Fruit fly (Drosophila melanogaster) whole organism, adult: Measurements from ENCODE around the gene RanGAP.

ENCODE experiments used
- CG11617 ChIP-seq: fragments of 200-800 bp; sonication (Bioruptor generic); optimal IDR thresholded peaks from 2 replicates; lab custom pipeline; 2017; ENCODE audit warnings: mild to moderate bottlenecking, missing biosample characterization, missing genetic modification reagents, missing genetic modification characterization
- CG12768 ChIP-seq: fragments of 200-800 bp; sonication (Bioruptor generic); optimal IDR thresholded peaks from 2 replicates; lab custom pipeline; 2017; ENCODE audit warnings: missing biosample characterization, missing genetic modification characterization, mild to moderate bottlenecking, moderate library complexity, missing genetic modification reagents
- CG14711 ChIP-seq: fragments of 200-800 bp; sonication (Bioruptor generic); optimal IDR thresholded peaks from 2 replicates; lab custom pipeline; 2018; ENCODE audit warnings: missing biosample characterization, mild to moderate bottlenecking, missing genetic modification characterization, moderate library complexity
- CG1620 ChIP-seq: fragments of 200-800 bp; sonication (Bioruptor generic); optimal IDR thresholded peaks from 2 replicates; lab custom pipeline; 2016; ENCODE audit warnings: missing biosample characterization, missing genetic modification characterization
- CG33017 ChIP-seq: fragments of 200-800 bp; sonication (Bioruptor generic); optimal IDR thresholded peaks from 2 replicates; lab custom pipeline; 2018; ENCODE audit warnings: missing biosample characterization, mild to moderate bottlenecking, missing genetic modification characterization, moderate library complexity
- CG5204 ChIP-seq: fragments of 200-800 bp; sonication (Bioruptor generic); optimal IDR thresholded peaks from 2 replicates; lab custom pipeline; 2016; ENCODE audit warnings: missing biosample characterization, missing genetic modification characterization
- CG7045 ChIP-seq: fragments of 200-800 bp; sonication (Bioruptor generic); optimal IDR thresholded peaks from 2 replicates; lab custom pipeline; 2017; ENCODE audit warnings: missing biosample characterization, mild to moderate bottlenecking, missing genetic modification characterization
- CG7101 ChIP-seq: fragments of 200-800 bp; sonication (Bioruptor generic); optimal IDR thresholded peaks from 2 replicates; lab custom pipeline; 2018; ENCODE audit warnings: missing biosample characterization, mild to moderate bottlenecking, missing genetic modification characterization, moderate library complexity
- Clk ChIP-seq: fragments of 200-800 bp; sonication (Bioruptor generic); optimal IDR thresholded peaks from 2 replicates; lab custom pipeline; 2017; ENCODE audit warnings: missing biosample characterization, missing genetic modification characterization
- Crg-1 ChIP-seq: fragments of 200-800 bp; sonication (Bioruptor generic); optimal IDR thresholded peaks from 2 replicates; lab custom pipeline; 2016; ENCODE audit warnings: missing biosample characterization, missing genetic modification characterization
- Hr96 ChIP-seq: fragments of 200-800 bp; sonication (Bioruptor generic); optimal IDR thresholded peaks from 2 replicates; lab custom pipeline; 2016; ENCODE audit warnings: missing biosample characterization, missing genetic modification characterization
- Mnt ChIP-seq: fragments of 200-800 bp; sonication (Bioruptor generic); optimal IDR thresholded peaks from 2 replicates; lab custom pipeline; 2016; ENCODE audit warnings: missing biosample characterization, mild to moderate bottlenecking, missing genetic modification characterization
- bab1 ChIP-seq: fragments of 200-800 bp; sonication (Bioruptor generic); optimal IDR thresholded peaks from 3 replicates; lab custom pipeline; 2019; ENCODE audit warnings: missing biosample characterization, mild to moderate bottlenecking, missing genetic modification characterization, moderate library complexity
- cic ChIP-seq: fragments of 200-800 bp; sonication (Bioruptor generic); optimal IDR thresholded peaks from 2 replicates; lab custom pipeline; 2017; ENCODE audit warnings: missing biosample characterization, mild to moderate bottlenecking, missing genetic modification characterization, moderate library complexity
- cnc ChIP-seq, 2 experiments: fragments of >200 bp; optimal IDR thresholded peaks; 2 replicates each; lab custom pipeline; 2017
- kay ChIP-seq: fragments of 200-800 bp; sonication (Bioruptor generic); peaks from one replicate; lab custom pipeline; 2016; ENCODE audit warnings: missing biosample characterization, missing genetic modification characterization, borderline replicate concordance
- ovo ChIP-seq: fragments of 200-800 bp; sonication (Bioruptor generic); optimal IDR thresholded peaks from 2 replicates; lab custom pipeline; 2016; ENCODE audit warnings: missing biosample characterization, missing genetic modification characterization
- pad ChIP-seq: fragments of 200-800 bp; sonication (Bioruptor generic); optimal IDR thresholded peaks from 3 replicates; lab custom pipeline; 2017; ENCODE audit warnings: missing biosample characterization, missing genetic modification characterization, mild to moderate bottlenecking, moderate library complexity, missing genetic modification reagents
- tj ChIP-seq: fragments of 200-800 bp; sonication (Bioruptor generic); optimal IDR thresholded peaks from 3 replicates; lab custom pipeline; 2017; ENCODE audit warnings: missing biosample characterization, mild to moderate bottlenecking, missing genetic modification characterization, moderate library complexity
- toe ChIP-seq: fragments of 200-800 bp; sonication (Bioruptor generic); optimal IDR thresholded peaks from 2 replicates; lab custom pipeline; 2016; ENCODE audit warnings: missing biosample characterization, missing genetic modification characterization

Gene RanGAP

DNA sequence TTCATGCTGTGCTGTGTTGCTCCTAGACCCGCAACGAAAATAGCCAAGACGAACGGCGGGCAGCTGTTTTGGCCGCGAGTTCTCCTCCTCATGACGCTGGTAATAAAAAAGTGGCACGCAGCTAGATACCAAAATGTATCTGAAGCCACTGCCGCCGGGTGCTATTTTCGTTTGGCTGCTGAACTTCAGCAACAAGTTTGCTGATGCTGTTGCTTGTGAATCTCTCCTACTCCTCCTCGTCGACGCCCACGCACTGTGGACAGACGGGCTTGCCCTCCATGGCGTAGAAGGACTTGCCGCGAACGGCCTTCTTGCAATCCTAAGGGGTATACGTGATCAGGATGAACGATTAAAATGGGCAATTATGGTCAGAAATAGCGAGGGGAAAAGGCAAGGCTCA is 38.4 kb upstream of the RanGAP start:
- TF ChIP-seq CG5204 (GFP tag; lab: Kevin White, UChicago) (no peak), CG1620 (no peak), CG11617 (GFP tag; lab: Kevin White, UChicago) (no peak), CG7045 (GFP tag; lab: Kevin White, UChicago) (no peak), Hr96 (no peak), CG7101 (tag; lab: Kevin White, UChicago) (no peak), Clk (GFP tag; lab: Kevin White, UChicago) (no peak), Mnt (GFP tag; lab: Kevin White, UChicago) (no peak), CG14711 (tag; lab: Kevin White, UChicago) (no peak), tj (GFP tag; lab: Kevin White, UChicago) (no peak), pad (GFP tag; lab: Kevin White, UChicago) (no peak), cnc (optimal IDR thresholded peaks at IDR 0.05; lab: Kevin White, UChicago) (no peak), ovo (GFP tag; lab: Kevin White, UChicago) (no peak), CG33017 (tag; lab: Kevin White, UChicago) (no peak)

DNA sequence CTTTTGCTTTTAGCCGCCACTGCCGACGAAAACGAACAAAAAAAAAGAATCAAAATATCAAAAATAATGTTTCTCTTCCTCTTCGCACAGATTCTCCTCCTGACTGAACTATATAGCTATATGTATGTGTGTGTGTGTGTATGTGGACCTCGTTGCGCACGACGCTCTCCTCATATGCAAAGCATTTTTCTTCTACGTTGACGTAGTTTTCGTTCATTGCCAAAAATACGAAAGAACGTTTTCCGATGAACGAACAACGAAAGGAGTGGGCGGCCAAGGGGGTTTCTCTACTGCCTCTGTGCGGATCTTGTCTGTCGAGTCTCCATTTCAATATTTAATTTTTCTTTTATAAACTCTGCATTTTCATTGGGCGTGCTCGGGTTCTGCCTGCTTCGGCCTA is 37.0 kb upstream of the RanGAP start:
- TF ChIP-seq Crg-1 (GFP tag; lab: Kevin White, UChicago) (no peak), CG5204 (GFP tag; lab: Kevin White, UChicago) (no peak), CG1620 (no peak), CG7101 (tag; lab: Kevin White, UChicago) (no peak), bab1 (no peak), pad (GFP tag; lab: Kevin White, UChicago) (no peak), cic (GFP tag; lab: Kevin White, UChicago) (no peak), cnc (optimal IDR thresholded peaks at IDR 0.05; lab: Kevin White, UChicago) (no peak), CG14711 (tag; lab: Kevin White, UChicago) (no peak), ovo (GFP tag; lab: Kevin White, UChicago) (no peak), Mnt (GFP tag; lab: Kevin White, UChicago) (no peak), toe (GFP tag; lab: Kevin White, UChicago) (no peak), Hr96 (no peak), CG33017 (tag; lab: Kevin White, UChicago) (no peak), CG7045 (GFP tag; lab: Kevin White, UChicago) (no peak), CG11617 (GFP tag; lab: Kevin White, UChicago) (no peak), tj (GFP tag; lab: Kevin White, UChicago) (no peak), kay (GFP tag; lab: Kevin White, UChicago) (no peak), CG12768 (no peak), Clk (GFP tag; lab: Kevin White, UChicago) (no peak)

DNA sequence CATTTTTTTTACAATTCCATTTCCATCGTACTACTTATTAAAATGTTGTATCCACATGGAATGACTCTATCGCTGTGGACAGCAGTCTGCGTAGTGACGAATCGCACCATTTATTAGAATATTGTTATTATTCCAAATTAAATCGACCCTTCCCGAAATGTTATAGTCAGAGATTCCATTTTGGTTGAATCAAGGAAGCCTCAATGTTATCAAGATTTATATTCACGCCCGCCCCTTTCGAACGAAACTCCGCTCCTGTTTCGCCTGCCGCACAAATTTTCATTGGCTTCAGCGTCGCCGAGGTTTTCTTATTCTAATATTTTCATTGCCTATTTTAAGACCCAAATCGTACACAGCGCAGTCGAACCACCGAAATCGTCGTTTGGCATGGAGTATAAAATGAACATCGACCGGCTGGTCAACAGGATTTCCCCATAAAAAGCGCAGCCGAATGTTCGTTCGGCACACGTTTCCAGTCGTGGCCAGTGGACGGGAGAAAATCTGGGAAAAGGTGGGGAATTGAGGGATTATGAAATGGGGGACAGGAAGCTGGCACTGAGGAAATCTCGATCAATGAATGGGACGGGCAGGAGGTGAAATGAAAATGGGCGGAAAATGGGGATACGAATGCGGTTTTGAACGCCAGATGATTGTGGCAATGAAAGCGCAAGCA is 35.9 kb upstream of the RanGAP start:
- TF ChIP-seq tj (GFP tag; lab: Kevin White, UChicago) (no peak), CG5204 (GFP tag; lab: Kevin White, UChicago) (no peak), cic (GFP tag; lab: Kevin White, UChicago) (no peak), CG12768 (no peak), pad (GFP tag; lab: Kevin White, UChicago) (no peak), Clk (GFP tag; lab: Kevin White, UChicago) (no peak), Mnt (GFP tag; lab: Kevin White, UChicago) (no peak), CG11617 (GFP tag; lab: Kevin White, UChicago) (no peak), CG1620 (no peak), toe (GFP tag; lab: Kevin White, UChicago) (no peak), CG14711 (tag; lab: Kevin White, UChicago) (no peak), Crg-1 (GFP tag; lab: Kevin White, UChicago) (no peak), CG7045 (GFP tag; lab: Kevin White, UChicago) (no peak), cnc (optimal IDR thresholded peaks at IDR 0.05; lab: Kevin White, UChicago) (no peak), ovo (GFP tag; lab: Kevin White, UChicago) (no peak), CG7101 (tag; lab: Kevin White, UChicago) (no peak), bab1 (no peak), kay (GFP tag; lab: Kevin White, UChicago) (no peak)

DNA sequence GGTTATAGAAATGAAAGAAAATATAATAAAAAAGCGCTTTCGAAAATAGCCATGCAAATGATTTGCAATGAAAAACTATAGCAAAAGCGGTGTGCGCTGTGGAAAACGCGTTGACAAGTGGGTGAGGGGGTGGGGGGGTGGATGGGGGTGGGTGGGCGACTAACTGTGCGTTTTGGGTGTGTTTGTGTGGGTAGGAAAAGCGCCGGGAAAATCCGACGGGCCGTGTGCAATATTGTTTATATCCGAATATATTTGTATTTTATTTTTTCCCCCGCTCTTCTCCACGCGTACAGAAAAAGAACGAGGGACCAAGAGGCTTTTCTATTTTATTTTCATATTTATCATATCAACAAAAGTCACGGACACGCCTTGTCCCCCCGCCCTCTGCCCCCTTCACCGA is 35.3 kb upstream of the RanGAP start:
- TF ChIP-seq Hr96 (no peak), Clk (GFP tag; lab: Kevin White, UChicago) (no peak), cnc (optimal IDR thresholded peaks at IDR 0.05; lab: Kevin White, UChicago) (no peak), cic (GFP tag; lab: Kevin White, UChicago) (no peak), CG5204 (GFP tag; lab: Kevin White, UChicago) (no peak), Mnt (GFP tag; lab: Kevin White, UChicago) (no peak), kay (GFP tag; lab: Kevin White, UChicago) (no peak), bab1 (no peak), CG14711 (tag; lab: Kevin White, UChicago) (no peak), Crg-1 (GFP tag; lab: Kevin White, UChicago) (no peak), tj (GFP tag; lab: Kevin White, UChicago) (no peak), CG7101 (tag; lab: Kevin White, UChicago) (no peak), CG1620 (no peak), pad (GFP tag; lab: Kevin White, UChicago) (no peak), CG7045 (GFP tag; lab: Kevin White, UChicago) (no peak), ovo (GFP tag; lab: Kevin White, UChicago) (no peak), CG12768 (no peak), CG33017 (tag; lab: Kevin White, UChicago) (no peak), toe (GFP tag; lab: Kevin White, UChicago) (no peak), CG11617 (GFP tag; lab: Kevin White, UChicago) (no peak)

DNA sequence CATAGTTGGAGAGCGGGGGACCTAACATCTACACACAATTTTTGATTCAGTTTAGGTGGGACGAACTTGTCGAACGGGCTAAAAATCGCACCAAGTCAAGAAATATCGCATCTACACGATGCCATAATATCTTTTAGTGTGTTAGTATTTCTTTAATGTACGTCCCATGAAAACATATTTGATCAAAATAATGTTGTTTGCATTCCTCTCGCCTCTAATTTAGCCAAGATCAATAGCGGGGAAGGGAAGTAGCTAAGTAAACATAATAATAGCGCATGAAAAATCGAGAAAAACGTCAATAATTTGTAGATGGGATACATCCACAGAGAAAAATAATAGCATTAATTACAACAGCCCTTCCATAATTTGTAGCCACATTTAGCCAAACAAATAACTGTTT is 29.8 kb upstream of the RanGAP start:
- TF ChIP-seq ovo (GFP tag; lab: Kevin White, UChicago), result no peak
- TF ChIP-seq CG14711 (tag; lab: Kevin White, UChicago), result no peak
- no peak for TF ChIP-seq CG12768
- TF ChIP-seq tj (GFP tag; lab: Kevin White, UChicago), result no peak
- no peak for TF ChIP-seq kay (GFP tag; lab: Kevin White, UChicago)
- no peak for TF ChIP-seq Clk (GFP tag; lab: Kevin White, UChicago)
- no peak for TF ChIP-seq bab1
- TF ChIP-seq cnc (optimal IDR thresholded peaks at IDR 0.05; lab: Kevin White, UChicago), result no peak
- no peak for TF ChIP-seq pad (GFP tag; lab: Kevin White, UChicago)
- TF ChIP-seq Mnt (GFP tag; lab: Kevin White, UChicago), result no peak
- TF ChIP-seq cic (GFP tag; lab: Kevin White, UChicago), result no peak
- TF ChIP-seq CG5204 (GFP tag; lab: Kevin White, UChicago), result no peak
